Worm (Caenorhabditis elegans): ENCODE results near the gene rdy-2.

ce11 chrV:13556746-13557145 lies 44.0 kb downstream of the rdy-2 start, which contains the start of gene cav-2:
- no peak for TF ChIP-seq ztf-16 (tag; optimal IDR thresholded peaks at IDR 0.05)
- TF ChIP-seq dmd-4 (tag; optimal IDR thresholded peaks at IDR 0.05; ENCODE audit: borderline replicate concordance): no peak
- TF ChIP-seq madf-2 (tag; optimal IDR thresholded peaks at IDR 0.05): no peak
- no peak for TF ChIP-seq ceh-30 (tag; optimal IDR thresholded peaks at IDR 0.05)
- no peak for TF ChIP-seq pha-4 (tag; optimal IDR thresholded peaks at IDR 0.05)
- TF ChIP-seq C38D4.7 (GFP tag; optimal IDR thresholded peaks at IDR 0.05): no peak
- TF ChIP-seq ceh-22 (tag; optimal IDR thresholded peaks at IDR 0.05): no peak
- no peak for TF ChIP-seq unc-55 (GFP tag; optimal IDR thresholded peaks at IDR 0.05)
- no peak for TF ChIP-seq fkh-10 (GFP tag; optimal IDR thresholded peaks at IDR 0.05)
- peak; percentile 86 for TF ChIP-seq tbx-7 (tag; optimal IDR thresholded peaks at IDR 0.05)
- TF ChIP-seq unc-86 (tag; optimal IDR thresholded peaks at IDR 0.05): peak; percentile 12

Data from whole organism, late embryonic.